Worm (Caenorhabditis elegans) whole organism, young adult: ENCODE data around the gene C49A9.3.

Source experiments
- B0261.1 ChIP-seq: sonication (generic microtip); optimal IDR thresholded peaks from 2 replicates; lab custom pipeline; 2016; ENCODE audit warnings: mild to moderate bottlenecking, missing genetic modification characterization, moderate library complexity, missing compliant biosample characterization
- C17E4.6 ChIP-seq: fragments of 200-800 bp; sonication (Bioruptor generic); IDR thresholded peaks from 2 replicates; pipeline ENCODE4 v1.3.6; 2022; ENCODE audit warnings: missing genetic modification reagents, missing genetic modification characterization, missing compliant biosample characterization
- F22D6.2 ChIP-seq: sonication (generic microtip); optimal IDR thresholded peaks from 2 replicates; lab custom pipeline; 2016; ENCODE audit warnings: mild to moderate bottlenecking, missing genetic modification characterization, missing compliant biosample characterization
- F37B4.10 ChIP-seq: fragments of 200-800 bp; sonication (Bioruptor generic); IDR thresholded peaks from 2 replicates; pipeline ENCODE4 v1.3.6; 2022; ENCODE audit warnings: missing genetic modification characterization, missing compliant biosample characterization
- Y67H2A.10 ChIP-seq: fragments of 200-800 bp; sonication (Bioruptor generic); conservative IDR thresholded peaks from 2 replicates; pipeline ENCODE4 v1.3.6; 2022; ENCODE audit warnings: missing genetic modification reagents, missing genetic modification characterization, missing compliant biosample characterization
- ZK185.1 ChIP-seq: sonication (generic microtip); optimal IDR thresholded peaks from 2 replicates; lab custom pipeline; 2016; ENCODE audit warnings: mild to moderate bottlenecking, missing genetic modification characterization, missing compliant biosample characterization; ENCODE audit not compliant: poor library complexity, severe bottlenecking
- cebp-1 ChIP-seq, 2 experiments: fragments of 200-800 bp in 1 of 2; sonication (Bioruptor generic) in 1 of 2; sonication (generic microtip) in 1 of 2; IDR thresholded peaks in 1 of 2; optimal IDR thresholded peaks in 1 of 2; 2 replicates each; pipeline versions ENCODE4 v1.3.6 to Lab custom; 2017 to 2022; ENCODE audit warnings: missing compliant biosample characterization in 2 of 2, missing genetic modification characterization in 2 of 2, mild to moderate bottlenecking in 1 of 2, missing genetic modification reagents in 1 of 2, moderate library complexity in 1 of 2
- ceh-91 ChIP-seq: fragments of 200-800 bp; sonication (Bioruptor generic); IDR thresholded peaks from 2 replicates; pipeline ENCODE4 v1.3.6; 2022; ENCODE audit warnings: missing genetic modification reagents, missing genetic modification characterization, missing compliant biosample characterization
- chd-7 ChIP-seq: sonication (generic microtip); optimal IDR thresholded peaks from 2 replicates; lab custom pipeline; 2016; ENCODE audit warnings: mild to moderate bottlenecking, missing genetic modification characterization, moderate library complexity, missing compliant biosample characterization
- egl-18 ChIP-seq: fragments of 200-800 bp; sonication (Bioruptor generic); IDR thresholded peaks from 2 replicates; pipeline ENCODE4 v1.3.6; 2022; ENCODE audit warnings: missing genetic modification reagents, missing genetic modification characterization, missing compliant biosample characterization
- egrh-3 ChIP-seq: fragments of 200-800 bp; sonication (Bioruptor generic); IDR thresholded peaks from 2 replicates; pipeline ENCODE4 v1.3.6; 2022; ENCODE audit warnings: missing genetic modification reagents, missing genetic modification characterization, missing compliant biosample characterization
- ekl-4 ChIP-seq: fragments of 200-800 bp; sonication (Bioruptor generic); IDR thresholded peaks from 2 replicates; pipeline ENCODE4 v1.3.6; 2022; ENCODE audit warnings: missing genetic modification reagents, missing genetic modification characterization, missing compliant biosample characterization
- ets-4 ChIP-seq: fragments of 200-800 bp; sonication (Bioruptor generic); optimal IDR thresholded peaks from 2 replicates; lab custom pipeline; 2018; ENCODE audit warnings: mild to moderate bottlenecking, missing genetic modification characterization, missing compliant biosample characterization
- fkh-3 ChIP-seq: sonication (generic microtip); optimal IDR thresholded peaks from 2 replicates; lab custom pipeline; 2016; ENCODE audit warnings: mild to moderate bottlenecking, missing genetic modification characterization, missing compliant biosample characterization
- hmg-1.2 ChIP-seq: fragments of 200-800 bp; sonication (Bioruptor generic); IDR thresholded peaks from 2 replicates; pipeline ENCODE4 v1.3.6; 2022; ENCODE audit warnings: missing genetic modification reagents, missing genetic modification characterization, missing compliant biosample characterization
- let-607 ChIP-seq, 2 experiments: fragments of 200-800 bp in 1 of 2; sonication (Bioruptor generic) in 1 of 2; sonication (generic microtip) in 1 of 2; optimal IDR thresholded peaks; 2 replicates each; lab custom pipeline; 2016 to 2018; ENCODE audit warnings: mild to moderate bottlenecking in 2 of 2, missing compliant biosample characterization in 2 of 2, missing genetic modification characterization in 2 of 2, moderate library complexity in 2 of 2, missing genotype in 1 of 2
- lin-26 ChIP-seq: fragments of 200-800 bp; sonication (Bioruptor generic); IDR thresholded peaks from 2 replicates; pipeline ENCODE4 v1.3.6; 2022; ENCODE audit warnings: missing genetic modification reagents, missing genetic modification characterization, missing compliant biosample characterization
- lin-40 ChIP-seq: sonication (generic microtip); optimal IDR thresholded peaks from 2 replicates; lab custom pipeline; 2016; ENCODE audit warnings: missing genetic modification characterization, mild to moderate bottlenecking, missing compliant biosample characterization, missing genotype, missing genetic modification reagents
- madf-6 ChIP-seq: fragments of 200-800 bp; sonication (Bioruptor generic); IDR thresholded peaks from 2 replicates; pipeline ENCODE4 v1.3.6; 2022; ENCODE audit warnings: missing genetic modification reagents, missing genetic modification characterization, missing compliant biosample characterization
- mes-4 ChIP-seq: sonication (generic microtip); optimal IDR thresholded peaks from 2 replicates; lab custom pipeline; 2016; ENCODE audit warnings: missing genotype, missing genetic modification characterization, missing compliant biosample characterization
- mxl-1 ChIP-seq: sonication (generic microtip); optimal IDR thresholded peaks from 2 replicates; lab custom pipeline; 2016; ENCODE audit warnings: missing genetic modification characterization, missing compliant biosample characterization
- nfya-1 ChIP-seq: sonication (generic microtip); optimal IDR thresholded peaks from 2 replicates; lab custom pipeline; 2017; ENCODE audit warnings: antibody characterized with exemption, missing compliant biosample characterization, missing genetic modification characterization, borderline replicate concordance; ENCODE audit not compliant: insufficient read depth
- nfyb-1 ChIP-seq: fragments of 200-800 bp; sonication (Bioruptor generic); IDR thresholded peaks from 2 replicates; pipeline ENCODE4 v1.3.6; 2022; ENCODE audit warnings: missing genetic modification reagents, missing genetic modification characterization, missing compliant biosample characterization
- nhr-27 ChIP-seq: fragments of 200-800 bp; sonication (Bioruptor generic); optimal IDR thresholded peaks from 2 replicates; lab custom pipeline; 2018; ENCODE audit warnings: mild to moderate bottlenecking, missing genetic modification characterization, moderate library complexity, missing compliant biosample characterization
- nhr-80 ChIP-seq: sonication (generic microtip); optimal IDR thresholded peaks from 2 replicates; lab custom pipeline; 2016; ENCODE audit warnings: missing genetic modification characterization, missing compliant biosample characterization
- nhr-90 ChIP-seq: sonication (generic microtip); optimal IDR thresholded peaks from 2 replicates; lab custom pipeline; 2016; ENCODE audit warnings: missing genotype, mild to moderate bottlenecking, missing genetic modification characterization, missing compliant biosample characterization
- sdz-38 ChIP-seq: sonication (generic microtip); optimal IDR thresholded peaks from 2 replicates; lab custom pipeline; 2016; ENCODE audit warnings: missing genotype, missing genetic modification characterization, missing compliant biosample characterization
- snpc-4 ChIP-seq, 5 experiments: fragments of 150-350 bp in 1 of 5; sonication (generic microtip) in 4 of 5; optimal IDR thresholded peaks; 2 replicates each; lab custom pipeline; 2014 to 2018; ENCODE audit warnings: missing genetic modification characterization in 5 of 5, missing biosample characterization in 3 of 5, antibody characterized with exemption in 2 of 5, mild to moderate bottlenecking in 2 of 5, missing compliant biosample characterization in 2 of 5, missing genotype in 2 of 5, moderate library complexity in 2 of 5, missing genetic modification reagents in 1 of 5
- tbp1 ChIP-seq: fragments of 200-800 bp; sonication (Bioruptor generic); optimal IDR thresholded peaks from 2 replicates; lab custom pipeline; 2018; ENCODE audit warnings: mild to moderate bottlenecking, missing genetic modification characterization, missing compliant biosample characterization
- tlf-1 ChIP-seq: fragments of 200-800 bp; sonication (Bioruptor generic); optimal IDR thresholded peaks from 2 replicates; lab custom pipeline; 2018; ENCODE audit warnings: mild to moderate bottlenecking, missing genetic modification characterization, missing compliant biosample characterization
- ztf-22 ChIP-seq: fragments of 200-800 bp; sonication (Bioruptor generic); optimal IDR thresholded peaks from 2 replicates; lab custom pipeline; 2018; ENCODE audit warnings: mild to moderate bottlenecking, missing genetic modification characterization, moderate library complexity, missing compliant biosample characterization
- ztf-6 ChIP-seq: fragments of 200-800 bp; sonication (Bioruptor generic); IDR thresholded peaks from 2 replicates; pipeline ENCODE4 v1.3.6; 2022; ENCODE audit warnings: missing genetic modification reagents, missing genetic modification characterization, missing compliant biosample characterization

C49A9.3 gene

DNA sequence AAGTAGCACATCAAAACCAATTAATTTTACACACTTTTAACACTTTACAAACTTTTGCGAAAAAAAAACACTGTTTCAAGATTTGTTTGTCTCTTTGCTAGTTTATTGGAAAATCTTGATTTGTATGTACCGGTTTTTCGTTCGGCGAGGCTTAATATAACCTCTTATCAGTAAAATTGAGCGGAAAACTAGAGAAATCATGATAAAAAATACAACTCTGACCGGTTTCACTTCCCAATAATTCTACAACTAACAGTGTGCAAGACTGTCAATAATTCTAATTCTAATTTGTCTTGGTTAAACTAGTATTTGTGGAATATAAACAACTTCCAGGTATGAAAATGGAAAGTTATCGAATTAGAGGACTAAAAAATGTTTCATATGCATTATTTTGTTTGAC is at the start of gene C49A9.3:
Gene C49A9.3 (plus strand): TSS at position 212 of the 400 bp plus-strand sequence.
- no peak for TF ChIP-seq tlf-1 (GFP tag; lab: Kevin White, UChicago)
- TF ChIP-seq nhr-27 (tag; lab: Kevin White, UChicago): no peak
- TF ChIP-seq ztf-22 (GFP tag; lab: Kevin White, UChicago): no peak
- TF ChIP-seq nfyb-1 (GFP tag; lab: Robert Waterston, UW): no peak
- TF ChIP-seq nhr-80 (tag; lab: Kevin White, UChicago): peak; percentile 64

DNA sequence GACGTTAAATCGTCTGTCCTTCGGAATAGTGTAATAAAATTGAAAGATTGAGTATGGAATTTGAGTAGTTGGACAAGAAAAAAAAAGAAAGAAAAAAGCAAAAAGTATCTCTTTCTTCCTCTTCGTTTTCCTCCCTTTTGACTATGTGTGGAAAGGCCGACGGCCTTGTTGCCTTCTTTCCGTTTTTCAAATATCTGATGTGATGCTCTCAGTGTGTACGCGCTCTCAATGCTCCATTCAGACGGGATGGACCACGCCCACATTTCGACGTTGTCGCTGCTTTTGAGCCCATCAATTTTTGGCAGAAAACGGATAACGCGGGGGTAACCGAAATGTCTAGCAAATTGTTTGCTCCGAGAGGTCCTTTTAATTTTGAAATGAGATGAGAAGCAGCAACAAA is 48.9 kb upstream of the C49A9.3 start:
- TF ChIP-seq nfyb-1 (GFP tag; lab: Robert Waterston, UW) (no peak), chd-7 (tag; lab: Kevin White, UChicago) (no peak), lin-26 (GFP tag; lab: Robert Waterston, UW) (no peak), hmg-1.2 (GFP tag; lab: Robert Waterston, UW) (no peak), Y67H2A.10 (no peak), nhr-80 (tag; lab: Kevin White, UChicago) (no peak), tbp1 (no peak), let-607 (tag; optimal IDR thresholded peaks at IDR 0.05; lab: Kevin White, UChicago) (no peak), ekl-4 (no peak), egrh-3 (GFP tag; lab: Robert Waterston, UW) (no peak), C17E4.6 (GFP tag; lab: Robert Waterston, UW) (no peak), sdz-38 (tag; lab: Kevin White, UChicago) (no peak), madf-6 (GFP tag; lab: Robert Waterston, UW) (no peak), ets-4 (GFP tag; lab: Kevin White, UChicago) (no peak), cebp-1 (GFP tag; IDR thresholded peaks at IDR 0.05; lab: Robert Waterston, UW) (no peak), cebp-1 (tag; optimal IDR thresholded peaks at IDR 0.05; lab: Kevin White, UChicago) (no peak), F22D6.2 (no peak), mes-4 (tag; lab: Kevin White, UChicago) (no peak), nhr-90 (tag; lab: Kevin White, UChicago) (no peak)

DNA sequence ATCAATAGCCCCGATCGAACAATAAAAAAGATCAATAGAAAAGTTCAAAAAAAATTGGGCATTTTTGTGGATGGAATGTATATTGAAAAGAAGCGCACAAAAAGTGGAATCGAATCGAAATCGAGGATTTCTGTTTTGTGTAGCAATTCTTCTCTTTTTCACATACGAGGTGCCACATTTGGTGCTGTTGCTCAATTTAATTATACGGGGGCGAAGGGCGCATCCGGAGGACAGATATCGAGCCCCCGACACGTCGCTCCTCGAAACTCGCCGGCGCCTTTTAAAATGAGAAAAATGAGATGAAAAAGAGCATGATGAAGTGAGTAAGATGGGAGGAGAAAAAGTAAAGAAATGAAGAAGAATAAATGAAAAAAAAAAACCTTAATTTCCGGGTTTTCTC is 44.5 kb upstream of the C49A9.3 start:
- TF ChIP-seq ztf-6 (GFP tag; lab: Robert Waterston, UW) (no peak), lin-40 (tag; lab: Kevin White, UChicago) (no peak), egrh-3 (GFP tag; lab: Robert Waterston, UW) (no peak), ZK185.1 (tag; lab: Kevin White, UChicago) (no peak), snpc-4 (GFP tag; optimal IDR thresholded peaks at IDR 0.05; lab: Kevin White, UChicago) (no peak), snpc-4 (tag; optimal IDR thresholded peaks at IDR 0.05; lab: Kevin White, UChicago) (no peak), egl-18 (no peak), F37B4.10 (no peak), mxl-1 (tag; lab: Kevin White, UChicago) (no peak), nfya-1 (tag; lab: Kevin White, UChicago) (no peak), ceh-91 (GFP tag; lab: Robert Waterston, UW) (no peak)

- TF ChIP-seq B0261.1 (no peak), fkh-3 (no peak)
- TF ChIP-seq, all 124 proteins: peak for 0
These were observed 38.1 kb upstream of the C49A9.3 start, which contains the start of gene unc-77 for ce11 chrIV:6183757-6184156. Gene unc-77 (minus strand): TSS chrIV:6183857.
